Worm (Caenorhabditis elegans) whole organism, L3 larva: ENCODE results near the gene stc-1.

Experiments used
- R02D3.7 ChIP-seq: fragments of 150-350 bp; optimal IDR thresholded peaks from 2 replicates; lab custom pipeline; 2014; ENCODE audit warnings: missing biosample characterization, missing genetic modification characterization
- ZK546.5 ChIP-seq: sonication (generic microtip); optimal IDR thresholded peaks from 2 replicates; lab custom pipeline; 2017; ENCODE audit warnings: missing biosample characterization, missing genetic modification characterization
- aly-2 ChIP-seq: fragments of 150-350 bp; optimal IDR thresholded peaks from 2 replicates; lab custom pipeline; 2014; ENCODE audit warnings: missing biosample characterization, missing genetic modification characterization
- ama-1 ChIP-seq: fragments of 150-350 bp; optimal IDR thresholded peaks from 2 replicates; lab custom pipeline; 2018
- ceh-16 ChIP-seq: sonication (generic microtip); optimal IDR thresholded peaks from 2 replicates; lab custom pipeline; 2017; ENCODE audit warnings: missing biosample characterization, missing genetic modification characterization
- ceh-28 ChIP-seq: fragments of 150-350 bp; optimal IDR thresholded peaks from 2 replicates; lab custom pipeline; 2014; ENCODE audit warnings: missing biosample characterization, missing genetic modification reagents, missing genetic modification characterization
- ceh-82 ChIP-seq: fragments of 150-350 bp; optimal IDR thresholded peaks from 2 replicates; lab custom pipeline; 2014; ENCODE audit warnings: missing biosample characterization, missing genetic modification characterization
- ceh-9 ChIP-seq: sonication (generic microtip); optimal IDR thresholded peaks from 2 replicates; lab custom pipeline; 2018; ENCODE audit warnings: missing biosample characterization, missing genetic modification characterization
- daf-12 ChIP-seq: fragments of 150-350 bp; optimal IDR thresholded peaks from 2 replicates; lab custom pipeline; 2014; ENCODE audit warnings: missing biosample characterization, missing genetic modification reagents, missing genetic modification characterization
- elt-1 ChIP-seq: fragments of 150-350 bp; optimal IDR thresholded peaks from 2 replicates; lab custom pipeline; 2014; ENCODE audit warnings: missing biosample characterization, missing genetic modification characterization
- elt-2 ChIP-seq: sonication (generic microtip); optimal IDR thresholded peaks from 2 replicates; lab custom pipeline; 2016; ENCODE audit warnings: missing genetic modification reagents, mild to moderate bottlenecking, missing genetic modification characterization, missing compliant biosample characterization
- elt-3 ChIP-seq, 3 experiments: fragments of 150-350 bp in 1 of 3; sonication (generic microtip) in 2 of 3; optimal IDR thresholded peaks; 2 replicates in 2 of 3; 4 replicates in 1 of 3; lab custom pipeline; 2014 to 2017; ENCODE audit warnings: missing biosample characterization in 3 of 3, missing genetic modification characterization in 3 of 3
- eor-1 ChIP-seq, 2 experiments: fragments of 150-350 bp; optimal IDR thresholded peaks; 2 replicates each; lab custom pipeline; 2014 to 2018; ENCODE audit warnings: missing biosample characterization in 2 of 2, missing genetic modification characterization in 2 of 2
- fkh-10 ChIP-seq: sonication (generic microtip); optimal IDR thresholded peaks from 2 replicates; lab custom pipeline; 2017; ENCODE audit warnings: missing biosample characterization, missing genetic modification reagents, missing genetic modification characterization
- fkh-2 ChIP-seq: fragments of 150-350 bp; optimal IDR thresholded peaks from 2 replicates; lab custom pipeline; 2014; ENCODE audit warnings: missing biosample characterization, missing genetic modification reagents, missing genetic modification characterization
- fos-1 ChIP-seq: fragments of 150-350 bp; optimal IDR thresholded peaks from 2 replicates; lab custom pipeline; 2014; ENCODE audit warnings: missing biosample characterization, missing genetic modification characterization
- hmg-11 ChIP-seq: sonication (generic microtip); optimal IDR thresholded peaks from 2 replicates; lab custom pipeline; 2016; ENCODE audit warnings: missing genetic modification characterization, missing compliant biosample characterization
- jun-1 ChIP-seq: fragments of 150-350 bp; optimal IDR thresholded peaks from 2 replicates; lab custom pipeline; 2014; ENCODE audit warnings: missing biosample characterization, missing genetic modification reagents, missing genetic modification characterization
- lin-15B ChIP-seq: fragments of 150-350 bp; optimal IDR thresholded peaks from 2 replicates; lab custom pipeline; 2014; ENCODE audit warnings: missing biosample characterization, missing genetic modification characterization
- lsy-12 ChIP-seq: sonication (generic microtip); optimal IDR thresholded peaks from 2 replicates; lab custom pipeline; 2016; ENCODE audit warnings: mild to moderate bottlenecking, missing genetic modification characterization, missing compliant biosample characterization
- mdl-1 ChIP-seq: fragments of 150-350 bp; optimal IDR thresholded peaks from 2 replicates; lab custom pipeline; 2014; ENCODE audit warnings: missing biosample characterization, missing genetic modification characterization
- nfya-1 ChIP-seq: sonication (generic microtip); optimal IDR thresholded peaks from 2 replicates; lab custom pipeline; 2017; ENCODE audit warnings: missing genetic modification characterization, mild to moderate bottlenecking, missing compliant biosample characterization, antibody characterized with exemption, moderate library complexity; ENCODE audit not compliant: insufficient read depth
- nhr-11 ChIP-seq: fragments of 150-350 bp; optimal IDR thresholded peaks from 2 replicates; lab custom pipeline; 2014; ENCODE audit warnings: missing biosample characterization, missing genetic modification characterization
- nhr-23 ChIP-seq: fragments of 150-350 bp; optimal IDR thresholded peaks from 2 replicates; lab custom pipeline; 2014; ENCODE audit warnings: missing biosample characterization, missing genetic modification reagents, missing genetic modification characterization
- nhr-237 ChIP-seq: fragments of 150-350 bp; optimal IDR thresholded peaks from 2 replicates; lab custom pipeline; 2014; ENCODE audit warnings: missing biosample characterization, missing genetic modification characterization
- nhr-25 ChIP-seq: sonication (generic microtip); optimal IDR thresholded peaks from 2 replicates; lab custom pipeline; 2017; ENCODE audit warnings: missing biosample characterization, missing genetic modification characterization
- nhr-28 ChIP-seq: fragments of 150-350 bp; optimal IDR thresholded peaks from 2 replicates; lab custom pipeline; 2014; ENCODE audit warnings: missing biosample characterization, missing genetic modification characterization
- nhr-67 ChIP-seq: fragments of 150-350 bp; optimal IDR thresholded peaks from 2 replicates; lab custom pipeline; 2014; ENCODE audit warnings: missing biosample characterization, missing genetic modification characterization
- nhr-76 ChIP-seq: fragments of 150-350 bp; sonication (generic microtip); optimal IDR thresholded peaks from 5 replicates; lab custom pipeline; 2014; ENCODE audit warnings: missing biosample characterization, missing genetic modification characterization
- pha-4 ChIP-seq: fragments of 150-350 bp; optimal IDR thresholded peaks from 2 replicates; lab custom pipeline; 2014; ENCODE audit warnings: missing biosample characterization, missing genetic modification reagents, missing genetic modification characterization
- pqm-1 ChIP-seq: fragments of 150-350 bp; optimal IDR thresholded peaks from 2 replicates; lab custom pipeline; 2017; ENCODE audit warnings: missing biosample characterization, missing genetic modification characterization, inconsistent platforms
- sea-2 ChIP-seq: fragments of 150-350 bp; sonication (generic microtip); optimal IDR thresholded peaks from 4 replicates; lab custom pipeline; 2014; ENCODE audit warnings: missing biosample characterization, missing genetic modification reagents, missing genetic modification characterization
- skn-1 ChIP-seq: fragments of 150-350 bp; optimal IDR thresholded peaks from 2 replicates; lab custom pipeline; 2014; ENCODE audit warnings: missing biosample characterization, missing genetic modification characterization
- snpc-4 ChIP-seq: fragments of 150-350 bp; optimal IDR thresholded peaks from 2 replicates; lab custom pipeline; 2014; ENCODE audit warnings: missing biosample characterization, missing genetic modification characterization
- tbx-2 ChIP-seq: sonication (generic microtip); optimal IDR thresholded peaks from 2 replicates; lab custom pipeline; 2016; ENCODE audit warnings: mild to moderate bottlenecking, missing genetic modification characterization, missing compliant biosample characterization
- unc-39 ChIP-seq: sonication (generic microtip); optimal IDR thresholded peaks from 4 replicates; lab custom pipeline; 2017; ENCODE audit warnings: missing biosample characterization, missing genetic modification characterization
- unc-62 ChIP-seq: fragments of 150-350 bp; sonication (generic microtip); optimal IDR thresholded peaks from 4 replicates; lab custom pipeline; 2014; ENCODE audit warnings: missing biosample characterization, missing genetic modification reagents, missing genetic modification characterization
- zag-1 ChIP-seq: fragments of 150-350 bp; optimal IDR thresholded peaks from 2 replicates; lab custom pipeline; 2014; ENCODE audit warnings: missing biosample characterization, missing genetic modification characterization
- ztf-11 ChIP-seq: fragments of 150-350 bp; optimal IDR thresholded peaks from 2 replicates; lab custom pipeline; 2014; ENCODE audit warnings: missing biosample characterization, missing genetic modification characterization
- ztf-4 ChIP-seq: fragments of 150-350 bp; optimal IDR thresholded peaks from 2 replicates; lab custom pipeline; 2014; ENCODE audit warnings: missing biosample characterization, missing genetic modification characterization

Gene stc-1

DNA sequence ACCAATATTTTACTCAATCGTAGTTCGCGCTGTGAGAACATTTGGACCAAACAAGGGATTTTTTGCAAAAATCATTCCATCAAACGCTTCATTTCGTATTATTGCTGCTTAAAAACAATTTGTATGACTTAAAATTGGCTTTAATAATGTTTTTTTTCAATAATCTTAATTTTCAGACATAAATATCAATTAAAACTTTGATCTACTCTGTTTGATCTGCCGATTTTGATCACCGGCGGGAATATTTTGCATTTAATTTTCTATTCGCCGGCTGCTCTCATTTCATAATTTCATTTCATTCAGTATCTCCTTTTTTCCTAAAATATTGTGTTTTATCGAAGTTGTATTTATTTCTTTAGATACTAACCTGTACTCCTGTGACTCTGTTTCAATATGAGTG lies 9.2 kb upstream of the stc-1 start, which contains the start of gene puf-5:
Gene puf-5 (plus strand): TSS at position 358 of the 400 bp plus-strand sequence.
- no peak for TF ChIP-seq ceh-82 (tag; lab: Kevin White, UChicago)
- no peak for TF ChIP-seq skn-1
- TF ChIP-seq elt-1 (tag; lab: Kevin White, UChicago): no peak
- no peak for TF ChIP-seq mdl-1 (tag; lab: Kevin White, UChicago)
- no peak for TF ChIP-seq ZK546.5 (tag; lab: Kevin White, UChicago)
- no peak for TF ChIP-seq ceh-16 (tag; lab: Kevin White, UChicago)

DNA sequence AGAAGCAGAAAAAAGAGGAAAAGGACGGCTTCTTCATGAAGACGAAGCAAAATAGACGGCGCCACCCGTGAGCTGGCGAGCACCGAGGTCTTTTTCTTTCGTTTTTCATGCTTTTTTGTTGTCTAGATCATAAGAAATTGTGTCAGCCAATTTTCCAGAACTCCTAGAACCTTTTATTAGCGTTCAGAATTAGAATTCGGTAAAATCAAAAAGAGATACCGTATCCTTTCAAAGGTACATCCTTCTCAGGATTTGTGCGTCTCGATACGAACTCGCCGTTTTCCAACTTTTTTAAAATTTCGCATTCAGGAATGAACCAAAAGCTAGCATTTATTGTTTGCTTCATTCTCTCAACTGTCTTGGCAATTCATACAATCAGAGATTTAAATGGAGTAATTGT lies 7.1 kb upstream of the stc-1 start, which contains the start of gene F54C9.7:
Gene F54C9.7 (plus strand): TSS at position 301 of the 400 bp plus-strand sequence.
- TF ChIP-seq nfya-1 (tag; lab: Kevin White, UChicago) (no peak), ceh-16 (tag; lab: Kevin White, UChicago) (no peak), tbx-2 (tag; lab: Kevin White, UChicago) (no peak), elt-2 (no peak), nhr-67 (tag; lab: Kevin White, UChicago) (no peak), unc-39 (tag; lab: Kevin White, UChicago) (no peak), zag-1 (tag; lab: Kevin White, UChicago) (no peak), nhr-28 (tag; lab: Kevin White, UChicago) (no peak), nhr-23 (no peak), nhr-11 (tag; lab: Kevin White, UChicago) (no peak), ceh-82 (tag; lab: Kevin White, UChicago) (no peak), ztf-11 (tag; lab: Kevin White, UChicago) (no peak), ZK546.5 (tag; lab: Kevin White, UChicago) (no peak)

DNA sequence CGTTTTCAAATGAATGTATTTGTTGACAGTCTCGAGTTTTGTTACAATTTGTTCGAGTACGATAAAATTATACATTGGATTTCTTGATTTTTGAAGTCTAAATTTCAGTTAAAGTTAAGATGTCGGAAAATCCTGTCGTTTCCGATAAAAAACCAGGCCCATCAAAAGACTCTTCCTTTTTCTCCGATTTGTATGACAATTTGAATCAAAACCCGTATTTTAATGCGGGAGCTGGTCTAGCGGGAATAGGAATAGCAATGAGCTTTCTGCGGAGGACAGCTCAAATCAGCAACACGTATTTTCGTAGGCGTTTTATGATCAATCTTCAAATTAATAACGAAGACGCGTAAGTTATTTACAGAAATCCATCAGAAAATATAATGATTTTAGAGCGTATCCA lies 5.0 kb upstream of the stc-1 start, which contains the start of gene bcs-1:
Gene bcs-1 (plus strand): TSS at position 109 of the 400 bp plus-strand sequence.
- TF ChIP-seq nhr-23 (no peak), lin-15B (tag; lab: Kevin White, UChicago) (no peak), tbx-2 (tag; lab: Kevin White, UChicago) (no peak), fkh-2 (tag; lab: Kevin White, UChicago) (no peak), R02D3.7 (no peak), ceh-28 (no peak), fos-1 (tag; lab: Kevin White, UChicago) (no peak), lsy-12 (tag; lab: Kevin White, UChicago) (no peak), nhr-28 (tag; lab: Kevin White, UChicago) (no peak), skn-1 (no peak), pqm-1 (tag; lab: Kevin White, UChicago) (no peak), nfya-1 (tag; lab: Kevin White, UChicago) (no peak), nhr-237 (tag; lab: Kevin White, UChicago) (no peak)

DNA sequence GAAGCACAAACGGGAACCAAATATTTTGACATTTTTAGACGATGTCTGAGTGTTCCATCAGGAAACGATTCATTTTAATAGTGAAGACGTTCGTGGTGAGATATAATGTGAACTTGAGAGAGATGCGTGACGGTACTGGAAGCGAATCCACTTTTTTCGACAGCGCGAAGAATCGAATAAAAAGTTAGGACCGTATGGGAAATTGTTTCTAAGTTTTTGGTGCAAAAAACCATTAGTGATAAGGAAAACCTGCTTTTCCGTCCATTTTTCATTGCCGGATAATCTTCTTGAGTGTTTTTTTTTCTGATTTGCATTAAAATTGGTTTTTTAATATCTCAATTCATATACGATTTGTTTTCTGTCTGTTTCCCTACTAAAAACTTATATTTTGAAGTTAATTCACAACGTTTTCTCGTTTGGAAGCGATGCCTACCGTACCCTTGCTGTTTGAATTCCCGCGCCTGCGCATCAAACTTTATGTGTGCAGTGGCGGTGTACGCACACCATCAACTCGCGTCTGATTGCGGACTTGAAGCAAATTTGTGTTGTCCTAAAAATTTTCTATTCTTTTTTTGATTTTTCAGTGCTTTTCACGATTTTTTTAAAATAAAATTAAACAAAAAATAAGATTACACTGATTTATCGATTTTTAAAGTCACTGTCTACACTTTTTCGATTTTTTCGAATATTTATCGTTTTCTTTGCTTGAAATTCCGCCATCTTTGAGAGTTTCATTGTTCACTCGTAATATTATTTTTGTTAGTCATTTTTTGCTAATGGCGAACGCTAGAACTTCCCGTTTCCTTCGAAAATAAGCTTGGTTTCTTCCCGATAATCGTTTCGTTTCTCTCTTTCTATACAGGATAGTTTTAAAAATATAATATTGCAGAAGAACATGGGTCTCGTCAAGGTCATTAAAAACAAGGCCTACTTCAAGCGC lies 3.4 kb upstream of the stc-1 start, which contains the start of the genes col-38 and rpl-5:
Gene col-38 (minus strand): TSS at position 51 of the 940 bp plus-strand sequence.
Gene rpl-5 (plus strand): TSS at position 890 of the 940 bp plus-strand sequence.
- TF ChIP-seq unc-62 (GFP tag; lab: Kevin White, UChicago) (peak; percentile 28), ZK546.5 (tag; lab: Kevin White, UChicago) (peak; percentile 84), nhr-11 (tag; lab: Kevin White, UChicago) (peak; percentile 73), aly-2 (tag; lab: Kevin White, UChicago) (no peak), ceh-16 (tag; lab: Kevin White, UChicago) (no peak), jun-1 (peak; percentile 66), pqm-1 (tag; lab: Kevin White, UChicago) (peak; percentile 51), elt-2 (peak; percentile 72), pha-4 (tag; lab: Kevin White, UChicago) (peak; percentile 99), nhr-23 (peak; percentile 96), nhr-76 (tag; lab: Kevin White, UChicago) (no peak), ztf-11 (tag; lab: Kevin White, UChicago) (no peak), nfya-1 (tag; lab: Kevin White, UChicago) (peak; percentile 97), ama-1 (lab: Kevin White, UChicago) (peak; percentile 7), ceh-82 (tag; lab: Kevin White, UChicago) (no peak), mdl-1 (tag; lab: Kevin White, UChicago) (no peak), skn-1 (peak; percentile 78), ceh-28 (peak; percentile 64), lin-15B (tag; lab: Kevin White, UChicago) (peak; percentile 97), fkh-10 (GFP tag; lab: Kevin White, UChicago) (peak; percentile 83), tbx-2 (tag; lab: Kevin White, UChicago) (peak; percentile 38), snpc-4 (tag; lab: Kevin White, UChicago) (peak; percentile 78), nhr-237 (tag; lab: Kevin White, UChicago) (no peak), hmg-11 (tag; lab: Kevin White, UChicago) (peak; percentile 63), nhr-67 (tag; lab: Kevin White, UChicago) (no peak), nhr-25 (tag; lab: Kevin White, UChicago) (peak; percentile 94), ztf-4 (tag; lab: Kevin White, UChicago) (peak; percentile 2), daf-12 (tag; lab: Kevin White, UChicago) (no peak), lsy-12 (tag; lab: Kevin White, UChicago) (peak; percentile 77), fos-1 (tag; lab: Kevin White, UChicago) (no peak), ceh-9 (tag; lab: Kevin White, UChicago) (no peak), zag-1 (tag; lab: Kevin White, UChicago) (no peak), elt-3 (tag; optimal IDR thresholded peaks at IDR 0.05; lab: Kevin White, UChicago) (no peak), sea-2 (GFP tag; lab: Kevin White, UChicago) (no peak), eor-1 (tag; optimal IDR thresholded peaks at IDR 0.05; lab: Kevin White, UChicago) (no peak)
